Fruit fly (Drosophila melanogaster): ENCODE measurements around the gene bou.
A peak's percentile ranks its signal among the peaks of the same experiment; 100 is the strongest.

bou gene

DNA sequence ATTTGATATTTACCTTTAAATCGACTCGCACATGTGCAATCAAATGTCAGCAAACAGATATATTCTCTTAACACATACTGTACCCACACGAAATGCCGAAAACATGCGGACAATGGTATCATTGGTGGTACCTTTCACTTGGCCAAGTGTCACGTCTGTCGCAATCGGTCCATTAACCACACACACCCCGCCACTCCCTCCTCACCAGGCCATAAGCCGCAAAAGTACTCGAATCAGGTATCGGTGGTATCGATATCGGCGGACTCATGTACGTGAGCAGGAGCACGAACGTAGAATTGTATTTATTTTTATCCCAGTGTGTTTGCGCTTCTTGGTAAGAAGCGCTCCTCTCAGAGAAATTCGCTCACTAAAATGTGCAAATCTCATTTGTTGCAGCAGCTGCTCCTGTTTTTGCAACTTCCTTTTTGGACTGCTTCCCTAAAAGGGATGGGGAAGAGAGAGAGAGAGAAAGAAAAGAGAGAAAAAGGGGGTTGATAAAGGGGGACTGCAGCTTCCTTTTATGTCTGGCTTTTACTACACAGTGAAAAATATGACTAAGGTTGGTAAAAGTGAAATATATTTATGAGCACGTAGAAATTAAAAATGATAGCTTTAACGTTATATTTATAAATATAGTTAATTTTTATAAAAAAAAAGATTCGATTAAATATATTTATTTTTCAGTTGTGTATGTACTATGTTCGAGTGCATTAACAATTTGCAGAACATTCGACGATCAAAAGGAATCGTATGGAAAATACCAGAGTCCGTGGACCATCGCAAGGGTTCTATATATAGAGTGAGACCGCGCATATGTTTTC, 2.6 kb upstream of the bou start (continued):
- peak; percentile 10 for TF ChIP-seq D19A (tag; optimal IDR thresholded peaks at IDR 0.05)
- TF ChIP-seq CG12769 (tag; optimal IDR thresholded peaks at IDR 0.05) = no peak
- peak in 1 of 2 experiments; percentile 42 for TF ChIP-seq bsh (GFP tag; optimal IDR thresholded peaks at IDR 0.05)
- peak; percentile 67 for TF ChIP-seq zf30C (GFP tag; optimal IDR thresholded peaks at IDR 0.05)
- no peak for TF ChIP-seq MESR4 (GFP tag; optimal IDR thresholded peaks at IDR 0.05)
- TF ChIP-seq Xrp1 (GFP tag; IDR thresholded peaks at IDR 0.05) = peak; percentile 57; the same call in 1 of the 2 replicates
- no peak for TF ChIP-seq hth (optimal IDR thresholded peaks at IDR 0.05)
- no peak for TF ChIP-seq Deaf1 (tag; optimal IDR thresholded peaks at IDR 0.05)
- TF ChIP-seq Trl (optimal IDR thresholded peaks at IDR 0.05) = peak; percentile 9 to 26
- TF ChIP-seq Trl (GFP tag; optimal IDR thresholded peaks at IDR 0.05) = no peak
- peak; percentile 64 for TF ChIP-seq dmrt11E (tag; optimal IDR thresholded peaks at IDR 0.05)
- TF ChIP-seq D19B (GFP tag; optimal IDR thresholded peaks at IDR 0.05) = no peak
- peak; percentile 28; the same call in 1 of the 2 replicates for TF ChIP-seq HLH3B (GFP tag; IDR thresholded peaks at IDR 0.05)
- peak; percentile 36 for TF ChIP-seq CG2678 (tag; optimal IDR thresholded peaks at IDR 0.05)
- TF ChIP-seq CG31441 (GFP tag; IDR thresholded peaks at IDR 0.05) = no peak
- TF ChIP-seq CG30403 (GFP tag; optimal IDR thresholded peaks at IDR 0.05) = peak; percentile 15
- peak; percentile 41 for TF ChIP-seq CG11504 (tag; optimal IDR thresholded peaks at IDR 0.05)
- peak; percentile 79 for TF ChIP-seq pros (GFP tag; optimal IDR thresholded peaks at IDR 0.05)
- peak; percentile 58; the same call in 1 of the 2 replicates for TF ChIP-seq ara (GFP tag; IDR thresholded peaks at IDR 0.05)
- TF ChIP-seq Spps (tag; optimal IDR thresholded peaks at IDR 0.05) = no peak
- TF ChIP-seq CG10979 (tag; optimal IDR thresholded peaks at IDR 0.05) = peak; percentile 56
- 0 out of 2 replicates have a peak, but pooled peaks have one; percentile 8 for TF ChIP-seq CG6689 (GFP tag; IDR thresholded peaks at IDR 0.05)
- peak; percentile 16 for TF ChIP-seq CG1832 (GFP tag; optimal IDR thresholded peaks at IDR 0.05)
- TF ChIP-seq CG12155 (GFP tag; optimal IDR thresholded peaks at IDR 0.05) = no peak

DNA sequence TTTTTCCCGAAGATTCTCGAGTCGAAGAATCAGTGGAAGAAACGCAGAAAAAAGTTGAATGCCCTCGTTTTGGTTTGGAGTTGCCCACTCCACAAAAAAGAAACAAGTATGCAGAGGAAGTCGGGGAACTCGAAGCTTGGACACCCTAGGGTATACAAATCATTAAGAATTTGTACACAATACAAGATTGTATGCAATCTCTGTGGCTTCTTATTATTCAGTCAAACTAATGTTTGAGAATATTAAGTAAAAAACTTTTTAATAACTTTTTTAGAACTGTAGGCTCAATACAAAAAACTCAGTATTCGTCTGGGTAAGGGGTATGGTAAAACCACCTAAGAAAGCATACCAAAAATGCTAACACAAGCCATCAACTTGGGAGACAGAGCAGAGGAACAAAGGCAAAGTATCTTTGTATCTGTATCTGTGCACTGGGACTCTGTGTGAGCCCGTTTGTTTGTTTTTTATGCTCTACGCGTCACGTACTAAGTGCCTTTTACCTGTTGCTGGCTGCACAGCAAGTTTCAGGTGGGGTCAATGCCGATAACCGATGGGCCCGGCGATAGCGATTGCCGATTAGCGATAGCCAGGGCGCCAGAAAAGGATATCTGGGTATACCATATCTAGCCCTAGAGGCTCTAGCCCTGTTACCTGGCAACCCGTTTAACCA, 969 bp upstream of the bou start:
- TF ChIP-seq peb (GFP tag; IDR thresholded peaks at IDR 0.05) (peak; percentile 82), ham (GFP tag; IDR thresholded peaks at IDR 0.05) (no peak), CG1024 (GFP tag; IDR thresholded peaks at IDR 0.05) (peak; percentile 73), CG4730 (GFP tag; IDR thresholded peaks at IDR 0.05) (peak; percentile 71), Taf1 (GFP tag; IDR thresholded peaks at IDR 0.05) (no peak), fd64A (GFP tag; optimal IDR thresholded peaks at IDR 0.05) (peak; percentile 54), dmrt11E (tag; optimal IDR thresholded peaks at IDR 0.05) (peak; percentile 93), vvl (GFP tag; IDR thresholded peaks at IDR 0.05) (peak; percentile 86), zen2 (GFP tag; IDR thresholded peaks at IDR 0.05; ENCODE audit: partially characterized antibody) (no peak), PHDP (tag; optimal IDR thresholded peaks at IDR 0.05) (peak; percentile 76), phol (tag; optimal IDR thresholded peaks at IDR 0.05) (peak; percentile 81), onecut (GFP tag; IDR thresholded peaks at IDR 0.05) (peak; percentile 38; the same call in 1 of the 2 replicates), hth (optimal IDR thresholded peaks at IDR 0.05) (no peak), CG9727 (GFP tag; optimal IDR thresholded peaks at IDR 0.05) (peak; percentile 83), CG8478 (optimal IDR thresholded peaks at IDR 0.05) (no peak), CG12155 (GFP tag; optimal IDR thresholded peaks at IDR 0.05) (peak; percentile 67), zf30C (GFP tag; optimal IDR thresholded peaks at IDR 0.05) (no peak), Vsx1 (GFP tag; optimal IDR thresholded peaks at IDR 0.05) (peak; percentile 66), CG17328 (GFP tag; IDR thresholded peaks at IDR 0.05) (peak; percentile 82), CG5953 (GFP tag; IDR thresholded peaks at IDR 0.05) (peak; percentile 36; the same call in 1 of the 2 replicates), Atf6 (GFP tag; IDR thresholded peaks at IDR 0.05) (peak; percentile 36; the same call in 1 of the 2 replicates), CG11398 (GFP tag; optimal IDR thresholded peaks at IDR 0.05) (peak; percentile 74), CG10565 (GFP tag; optimal IDR thresholded peaks at IDR 0.05) (no peak), odd (GFP tag; optimal IDR thresholded peaks at IDR 0.05) (peak; percentile 38), C15 (GFP tag; IDR thresholded peaks at IDR 0.05) (no peak), stwl (tag; optimal IDR thresholded peaks at IDR 0.05) (peak; percentile 19), CG13296 (GFP tag; optimal IDR thresholded peaks at IDR 0.05) (peak; percentile 19), CG9817 (tag; optimal IDR thresholded peaks at IDR 0.05) (peak; percentile 42)
